Fruit fly (Drosophila melanogaster): ENCODE measurements around the gene CG5334.

CG5334 gene

DNA sequence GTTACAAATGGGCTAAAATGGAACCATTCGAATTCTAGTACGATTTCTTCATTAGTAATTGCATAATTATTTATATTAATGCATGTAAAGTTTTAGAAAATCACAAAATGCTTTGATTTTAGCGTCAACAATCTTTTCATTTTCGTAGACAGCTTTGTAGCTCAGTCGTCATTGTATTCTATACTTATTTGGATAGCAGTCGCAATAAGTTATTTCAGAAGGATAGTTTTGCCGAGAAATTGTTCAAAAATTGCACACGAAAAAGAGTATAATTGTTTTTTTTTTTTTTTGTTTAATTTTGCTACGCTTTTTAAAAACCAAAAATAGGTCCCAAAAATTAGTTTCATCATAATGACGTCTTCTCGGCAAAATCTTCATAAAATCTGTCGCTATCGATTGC, at the start of gene CG5334:
TSS of gene CG5334 (plus strand) at position 301 of the 400 bp plus-strand sequence.
- no peak for TF ChIP-seq CG17801 (GFP tag; optimal IDR thresholded peaks at IDR 0.05; ENCODE audit: partially characterized antibody)

DNA sequence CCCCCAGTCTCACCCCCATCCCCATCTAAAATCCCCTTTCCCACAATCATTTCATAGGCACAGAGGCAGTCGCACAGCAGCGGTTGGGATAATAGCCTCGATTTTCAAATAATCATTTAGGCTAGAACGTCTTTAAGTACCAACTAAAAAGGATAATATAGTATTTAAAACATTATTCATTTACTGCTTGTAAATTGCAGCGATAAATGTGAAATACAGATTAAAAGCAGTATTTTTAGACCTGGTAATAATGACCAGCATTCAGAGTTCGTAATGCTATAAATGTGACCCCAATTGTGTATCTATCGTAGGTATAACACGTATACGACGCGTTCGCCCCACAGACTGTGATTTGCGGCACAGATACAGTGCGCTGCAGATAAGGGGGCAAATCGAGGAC, 47.5 kb upstream of the CG5334 start:
- TF ChIP-seq CG17801 (GFP tag; optimal IDR thresholded peaks at IDR 0.05; ENCODE audit: partially characterized antibody), result no peak

DNA sequence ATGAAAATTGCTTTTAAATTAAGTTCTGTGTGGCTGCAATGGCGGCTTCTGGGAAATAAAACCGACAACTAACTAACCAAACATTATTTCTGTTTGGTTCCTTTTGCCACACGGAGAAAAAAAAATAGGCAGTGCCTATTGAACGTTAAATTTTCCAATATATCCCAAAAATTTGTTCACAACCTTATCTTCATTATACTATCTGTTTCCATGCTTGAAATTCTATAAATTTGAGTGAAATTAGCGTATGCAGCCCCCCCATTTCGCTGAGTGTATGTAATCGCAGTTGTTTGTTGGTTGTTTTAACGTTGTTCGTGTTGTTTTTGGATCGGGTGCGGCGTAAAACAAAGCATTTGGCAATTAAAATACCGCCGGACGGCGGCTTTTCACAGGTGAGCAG, 36.7 kb upstream of the CG5334 start:
- no peak for TF ChIP-seq CG17801 (GFP tag; optimal IDR thresholded peaks at IDR 0.05; ENCODE audit: partially characterized antibody)

DNA sequence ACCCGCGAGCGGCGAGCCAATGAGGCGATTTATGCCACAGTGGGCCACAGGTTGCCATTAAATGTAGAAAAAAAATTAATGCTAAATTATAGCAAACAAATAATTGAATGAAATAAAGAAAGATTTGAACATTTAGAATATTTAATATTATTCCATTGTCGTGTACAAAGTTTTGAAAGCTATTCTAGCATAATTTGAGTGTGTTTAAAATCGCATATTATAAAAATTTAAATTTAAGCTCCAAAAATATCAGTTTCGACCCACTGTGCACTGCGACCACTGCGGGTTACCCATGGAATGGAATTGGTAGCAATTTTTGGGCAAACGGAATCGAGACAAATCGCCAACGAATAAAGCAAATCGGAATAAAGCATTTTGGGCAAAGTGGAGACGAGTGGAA, 31.3 kb upstream of the CG5334 start:
- TF ChIP-seq CG17801 (GFP tag; optimal IDR thresholded peaks at IDR 0.05; ENCODE audit: partially characterized antibody), result no peak

DNA sequence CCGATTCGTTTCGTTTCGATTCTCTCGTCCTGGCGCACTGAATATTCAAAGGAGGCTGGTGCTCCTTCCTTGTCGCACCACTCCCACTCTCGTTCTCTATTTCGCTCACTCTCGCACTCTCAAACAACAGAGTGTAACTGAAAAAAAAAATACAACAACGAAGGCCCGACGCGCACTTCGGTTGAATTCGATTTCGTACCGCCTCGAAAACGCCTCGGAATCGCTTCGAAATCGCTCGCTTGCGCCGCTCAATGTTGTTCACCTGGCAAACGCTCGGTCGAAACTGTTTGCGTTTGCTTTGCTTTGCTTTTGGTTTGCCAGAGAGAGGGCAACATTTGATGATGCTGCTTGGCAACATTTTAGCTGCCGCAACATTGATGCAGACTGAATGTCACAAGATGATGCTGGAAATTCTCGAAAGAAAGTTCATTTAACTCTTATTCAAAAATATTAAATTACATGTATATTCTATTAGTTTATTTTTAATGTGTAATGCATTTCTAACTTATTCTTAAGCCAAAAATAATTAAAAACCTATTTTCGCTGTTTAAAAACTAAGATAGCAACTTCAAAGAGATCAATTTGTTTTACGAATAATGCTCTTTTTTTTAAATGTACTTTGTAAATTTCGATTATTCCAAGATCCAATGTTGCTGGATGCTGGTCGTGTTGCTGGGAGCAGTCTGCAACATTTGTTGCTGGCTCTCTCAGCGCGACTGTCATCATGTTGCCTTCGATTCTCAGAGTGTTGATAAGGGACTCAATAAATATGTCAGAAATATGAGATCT, 25.8 kb upstream of the CG5334 start, which contains the start of gene NetB:
TSS of gene NetB (minus strand) at position 291 of the 789 bp plus-strand sequence.
- no peak for TF ChIP-seq CG17801 (GFP tag; optimal IDR thresholded peaks at IDR 0.05; ENCODE audit: partially characterized antibody)

DNA sequence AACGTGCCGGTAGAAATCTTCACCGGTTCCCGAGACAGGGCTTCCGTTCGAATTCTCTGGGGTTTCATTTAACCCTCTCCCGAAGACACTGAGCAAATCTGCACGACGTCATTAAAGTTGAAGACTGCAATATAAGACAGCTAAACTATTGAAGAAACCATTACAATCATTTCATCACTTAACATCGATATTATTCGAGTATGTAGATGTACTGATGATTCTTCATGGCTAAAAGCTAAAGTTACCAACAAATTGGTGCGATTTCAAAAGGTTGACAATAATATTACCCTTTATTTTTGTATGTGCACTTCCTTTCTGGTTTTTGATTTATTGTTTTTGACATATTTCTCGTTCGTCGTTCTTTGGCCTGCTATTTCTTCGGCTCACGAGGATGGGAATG, 24.7 kb upstream of the CG5334 start:
- no peak for TF ChIP-seq CG17801 (GFP tag; optimal IDR thresholded peaks at IDR 0.05; ENCODE audit: partially characterized antibody)

DNA sequence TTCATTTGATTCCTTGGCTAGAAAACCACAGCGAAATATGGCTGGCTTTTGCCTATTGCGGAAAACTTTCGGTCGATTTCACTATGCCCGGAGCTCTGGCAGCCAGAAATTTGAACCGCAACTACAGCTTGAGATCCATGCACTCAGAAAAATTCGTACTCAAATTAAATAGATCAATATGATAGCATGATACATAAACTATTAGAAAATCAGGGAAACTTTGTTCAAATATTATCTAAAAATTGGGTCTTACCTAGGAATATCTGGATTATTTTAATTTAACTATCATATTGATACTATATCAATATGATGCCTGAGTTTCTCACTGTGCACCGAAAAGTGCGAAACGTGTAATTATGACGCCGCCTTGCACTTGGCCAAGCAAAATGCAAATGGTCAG, 23.9 kb upstream of the CG5334 start:
- no peak for TF ChIP-seq CG17801 (GFP tag; optimal IDR thresholded peaks at IDR 0.05; ENCODE audit: partially characterized antibody)

DNA sequence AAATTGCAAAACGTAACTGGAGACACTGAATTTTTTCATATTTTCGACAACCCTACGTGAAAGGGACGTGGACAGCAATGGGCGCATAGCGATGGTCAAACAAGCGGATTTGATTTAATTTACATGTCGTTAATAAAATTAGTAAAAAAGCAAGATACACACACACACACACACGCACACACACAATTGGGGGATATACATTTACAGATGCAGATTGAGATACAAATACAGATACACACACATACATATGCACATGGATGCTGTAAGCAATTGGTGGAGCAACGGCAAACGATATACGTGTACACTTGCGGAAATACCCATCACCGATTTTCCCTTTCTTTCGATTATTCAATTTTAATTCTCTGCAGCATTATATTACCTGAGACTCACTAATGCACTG, 10.1 kb upstream of the CG5334 start:
- no peak for TF ChIP-seq CG17801 (GFP tag; optimal IDR thresholded peaks at IDR 0.05; ENCODE audit: partially characterized antibody)

DNA sequence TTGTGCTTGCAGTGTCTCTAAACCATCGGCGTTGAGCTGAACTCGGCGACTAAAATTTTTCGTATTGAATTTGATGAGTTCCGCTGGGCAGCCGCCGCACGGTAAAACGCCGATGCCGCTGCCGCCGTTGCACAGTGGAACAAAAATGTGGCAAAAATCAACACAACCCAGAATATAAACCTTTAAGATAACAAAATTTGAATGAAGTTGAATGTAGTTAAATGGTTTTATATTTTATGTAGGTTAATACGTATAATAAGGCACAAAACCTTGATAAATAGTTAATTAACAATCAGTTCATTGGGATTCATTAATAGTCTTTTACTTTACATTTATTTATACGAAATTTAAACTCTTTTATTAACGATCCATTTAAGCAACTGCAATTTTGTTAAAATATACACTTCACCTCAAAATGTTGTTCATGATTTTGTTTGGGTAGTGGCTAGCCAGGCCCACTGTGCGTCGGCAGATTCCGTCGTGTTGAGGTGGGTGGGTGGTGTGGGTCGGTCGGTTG, 9.3 kb upstream of the CG5334 start, which contains the start of gene CG15890:
TSS of gene CG15890 (minus strand) at position 51 of the 517 bp plus-strand sequence.
- TF ChIP-seq CG17801 (GFP tag; optimal IDR thresholded peaks at IDR 0.05; ENCODE audit: partially characterized antibody), result no peak

DNA sequence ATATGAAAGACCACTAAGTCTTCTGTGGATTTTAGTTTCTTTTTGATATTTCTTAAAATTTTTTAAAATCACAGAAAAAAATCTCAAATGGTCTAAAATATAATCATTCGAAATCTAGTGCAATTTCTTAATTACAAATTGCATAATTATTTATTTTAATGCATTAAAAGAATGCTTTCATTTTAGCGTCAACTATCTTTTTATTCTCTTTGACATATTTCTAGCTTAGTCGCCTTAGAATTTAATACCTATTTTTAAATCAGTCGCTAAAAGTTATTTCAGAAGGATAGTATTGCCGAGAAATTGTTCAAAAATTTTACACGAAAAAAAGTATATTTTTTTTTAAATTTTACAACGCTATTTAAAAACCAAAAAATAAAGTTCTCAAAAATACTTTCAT, 1.4 kb downstream of the CG5334 start, which contains the start of gene CG5347:
TSS of gene CG5347 (plus strand) at position 301 of the 400 bp plus-strand sequence.
- TF ChIP-seq CG17801 (GFP tag; optimal IDR thresholded peaks at IDR 0.05; ENCODE audit: partially characterized antibody), result no peak

DNA sequence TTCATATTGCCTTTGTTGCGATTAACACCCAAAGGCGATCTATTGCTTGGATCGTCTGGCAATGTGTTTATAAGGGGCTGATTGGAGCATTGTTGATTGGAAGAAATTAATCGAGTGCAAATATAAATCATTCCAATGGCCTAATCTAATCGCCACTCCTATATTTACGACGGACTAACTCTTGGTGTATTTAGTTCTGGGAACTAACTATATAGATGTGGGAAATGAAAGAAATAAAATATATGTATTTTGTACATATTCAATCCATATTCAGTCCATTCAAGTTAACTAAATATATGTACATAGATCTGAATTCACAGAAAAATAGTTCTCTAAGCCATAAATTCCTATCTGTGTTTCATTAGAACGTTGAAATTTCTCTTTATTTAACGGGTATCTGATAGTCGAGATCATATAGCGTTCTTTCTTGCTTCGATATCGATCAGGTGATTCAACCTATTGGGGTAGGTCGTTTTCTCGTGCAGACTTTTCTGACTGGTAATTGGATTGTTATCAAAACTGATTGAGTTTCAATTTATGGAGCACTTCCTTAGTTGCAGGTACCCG, 9.0 kb downstream of the CG5334 start, which contains the start of gene Ag5r2:
TSS of gene Ag5r2 (minus strand) at position 51 of the 567 bp plus-strand sequence.
- no peak for TF ChIP-seq CG17801 (GFP tag; optimal IDR thresholded peaks at IDR 0.05; ENCODE audit: partially characterized antibody)

DNA sequence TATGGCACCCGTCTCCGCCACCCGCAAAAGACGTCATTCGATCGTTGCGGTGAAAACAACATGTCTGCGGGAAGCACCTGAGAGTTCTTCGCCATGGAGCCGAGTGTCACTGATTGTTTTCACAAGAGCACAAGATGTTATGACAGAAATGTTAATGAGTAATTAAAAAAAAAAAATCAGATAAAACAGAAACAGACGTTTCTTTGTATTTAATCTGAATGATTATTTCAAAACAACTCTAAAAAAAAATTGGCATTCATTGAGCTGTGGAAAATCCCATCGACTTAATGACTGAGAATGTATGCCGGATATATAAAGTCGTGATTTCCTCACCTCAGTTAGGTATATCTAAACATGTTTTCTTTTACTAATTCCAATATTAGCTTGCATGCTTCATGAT, 11.3 kb downstream of the CG5334 start, which contains the start of gene Ag5r:
TSS of gene Ag5r (minus strand) at position 101 of the 400 bp plus-strand sequence.
- TF ChIP-seq CG17801 (GFP tag; optimal IDR thresholded peaks at IDR 0.05; ENCODE audit: partially characterized antibody), result no peak

DNA sequence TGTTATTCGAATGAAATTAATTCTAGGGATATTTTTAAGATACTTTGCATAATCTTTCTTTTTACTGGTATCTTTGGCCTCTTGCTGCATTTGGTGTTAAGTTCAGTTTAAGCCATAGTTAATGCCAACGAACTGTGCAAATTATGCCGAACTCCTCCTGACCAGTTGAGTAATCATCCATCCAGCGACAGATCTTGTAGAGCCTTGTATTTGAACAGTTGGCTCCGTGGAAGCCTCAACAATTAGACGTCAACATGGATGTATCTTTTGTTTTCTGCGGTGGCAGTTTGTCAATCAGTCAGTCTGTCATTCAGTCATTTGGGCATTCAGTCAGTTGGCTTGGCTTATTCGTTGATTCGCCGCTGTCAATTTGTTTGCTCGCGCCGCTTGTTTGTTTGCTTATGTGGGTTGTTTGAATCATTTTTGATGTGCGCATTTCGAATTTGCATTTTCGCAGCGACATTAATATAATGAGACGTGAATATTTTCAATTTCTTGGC, 27.6 kb downstream of the CG5334 start:
- no peak for TF ChIP-seq CG17801 (GFP tag; optimal IDR thresholded peaks at IDR 0.05; ENCODE audit: partially characterized antibody)

DNA sequence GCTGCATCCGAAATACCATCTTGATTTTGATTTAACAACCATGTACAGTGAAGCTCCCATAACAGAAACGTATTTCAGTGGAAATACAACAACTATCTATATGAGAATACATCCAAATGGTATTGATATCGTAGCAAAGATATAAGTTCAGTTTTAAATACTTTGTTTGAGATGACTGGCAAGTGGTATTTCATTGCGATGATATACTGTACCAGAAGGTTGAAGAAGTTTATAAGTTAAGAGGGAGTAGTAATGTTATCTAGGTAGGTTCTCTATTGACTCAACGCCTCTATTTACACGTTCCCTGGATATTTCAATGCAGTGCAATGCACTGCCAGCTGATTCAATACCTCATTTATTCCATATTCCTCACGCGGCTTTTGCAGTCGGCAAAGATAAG, 30.5 kb downstream of the CG5334 start:
- no peak for TF ChIP-seq CG17801 (GFP tag; optimal IDR thresholded peaks at IDR 0.05; ENCODE audit: partially characterized antibody)

DNA sequence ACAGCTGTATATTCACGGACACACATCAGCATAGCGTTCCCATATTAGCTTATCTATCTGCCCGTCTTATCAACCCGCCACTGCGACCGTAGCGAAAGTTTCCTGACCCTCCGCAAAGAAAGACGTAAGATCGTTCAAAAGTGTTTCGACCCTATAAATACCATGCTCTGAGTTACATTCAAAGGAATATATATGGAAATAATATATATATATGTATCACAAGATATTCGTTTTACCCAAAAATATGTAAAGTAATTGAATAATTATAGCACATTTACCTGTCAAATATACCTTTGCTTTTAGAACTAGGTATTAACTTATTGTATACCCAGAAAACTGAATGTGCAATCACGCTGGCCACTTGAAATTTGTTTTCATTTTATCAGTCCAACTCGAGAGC, 35.3 kb downstream of the CG5334 start:
- no peak for TF ChIP-seq CG17801 (GFP tag; optimal IDR thresholded peaks at IDR 0.05; ENCODE audit: partially characterized antibody)

DNA sequence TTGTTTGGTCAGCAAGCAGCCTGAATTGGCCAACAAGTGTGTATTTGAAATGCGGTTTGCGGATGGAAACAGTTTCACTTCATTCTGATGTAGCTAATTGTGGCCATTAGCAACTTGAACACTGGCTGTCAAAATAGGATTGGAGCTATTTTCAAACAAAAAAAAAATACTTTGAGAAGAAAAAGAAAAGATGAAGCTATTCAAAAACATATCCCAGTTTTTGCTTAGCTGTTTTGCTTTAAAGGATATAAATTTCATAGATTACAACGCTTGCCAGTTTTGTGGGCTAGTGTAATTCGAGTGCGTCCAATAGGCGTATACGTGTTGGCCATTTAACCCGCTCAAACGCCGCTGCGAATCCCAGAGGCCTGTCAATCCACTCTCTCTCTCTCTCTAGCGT, 37.1 kb downstream of the CG5334 start:
- TF ChIP-seq CG17801 (GFP tag; optimal IDR thresholded peaks at IDR 0.05; ENCODE audit: partially characterized antibody), result no peak
